Worm (Caenorhabditis elegans) whole organism, L3 larva: ENCODE measurements around the gene C04G6.4.

ENCODE experiments used
- ama-1 ChIP-seq: fragments of 150-350 bp; optimal IDR thresholded peaks from 2 replicates; lab custom pipeline; 2018
- ceh-16 ChIP-seq: sonication (generic microtip); optimal IDR thresholded peaks from 2 replicates; lab custom pipeline; 2017; ENCODE audit warnings: missing biosample characterization, missing genetic modification characterization
- egl-27 ChIP-seq: sonication (generic microtip); optimal IDR thresholded peaks from 4 replicates; lab custom pipeline; 2017; ENCODE audit warnings: missing biosample characterization, missing genetic modification reagents, missing genetic modification characterization
- lin-39 ChIP-seq: fragments of 150-350 bp; optimal IDR thresholded peaks from 2 replicates; lab custom pipeline; 2018; ENCODE audit warnings: missing biosample characterization, missing genetic modification reagents, missing genetic modification characterization
- nfya-1 ChIP-seq: sonication (generic microtip); optimal IDR thresholded peaks from 2 replicates; lab custom pipeline; 2017; ENCODE audit warnings: missing genetic modification characterization, mild to moderate bottlenecking, missing compliant biosample characterization, antibody characterized with exemption, moderate library complexity; ENCODE audit not compliant: insufficient read depth
- nhr-11 ChIP-seq: fragments of 150-350 bp; optimal IDR thresholded peaks from 2 replicates; lab custom pipeline; 2014; ENCODE audit warnings: missing biosample characterization, missing genetic modification characterization
- nhr-12 ChIP-seq: fragments of 150-350 bp; optimal IDR thresholded peaks from 2 replicates; lab custom pipeline; 2014; ENCODE audit warnings: missing biosample characterization, missing genetic modification characterization
- pha-4 ChIP-seq: fragments of 150-350 bp; optimal IDR thresholded peaks from 2 replicates; lab custom pipeline; 2014; ENCODE audit warnings: missing biosample characterization, missing genetic modification reagents, missing genetic modification characterization
- pqm-1 ChIP-seq: fragments of 150-350 bp; optimal IDR thresholded peaks from 2 replicates; lab custom pipeline; 2017; ENCODE audit warnings: missing biosample characterization, missing genetic modification characterization, inconsistent platforms

DNA sequence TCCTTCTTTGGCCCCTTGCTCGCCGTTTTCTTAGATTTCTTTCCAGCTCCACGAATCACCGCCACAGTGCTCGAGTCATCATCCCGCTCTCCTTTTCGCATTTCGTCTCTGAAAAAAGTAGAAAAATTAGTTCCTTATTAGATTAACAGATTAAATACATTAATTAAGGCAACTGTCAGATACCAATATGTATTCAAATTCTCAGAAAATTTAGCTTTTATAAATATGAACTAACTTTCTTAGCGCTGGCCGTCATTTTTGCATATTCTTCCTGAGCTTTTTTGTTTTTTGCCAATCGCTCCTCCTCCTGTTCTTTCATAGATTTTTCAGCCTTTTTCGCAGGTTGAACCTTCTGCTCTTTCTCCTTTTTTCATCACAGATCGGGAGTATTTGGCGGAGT lies 16.4 kb upstream of the C04G6.4 start, which contains the start of gene C04G6.6:
- TF ChIP-seq pqm-1 (tag; lab: Kevin White, UChicago) (no peak), nhr-12 (no peak), ama-1 (lab: Kevin White, UChicago) (no peak), nfya-1 (no peak), ceh-16 (no peak), pha-4 (tag; lab: Kevin White, UChicago) (no peak), egl-27 (no peak), lin-39 (tag; lab: Kevin White, UChicago) (no peak), nhr-11 (tag; lab: Kevin White, UChicago) (no peak)
